Worm (Caenorhabditis elegans) whole organism, L4 larva: Measurements from ENCODE around the gene K10F12.7.

ENCODE experiments used
- F37D6.2 ChIP-seq: sonication (generic microtip); optimal IDR thresholded peaks from 2 replicates; lab custom pipeline; 2016; ENCODE audit warnings: mild to moderate bottlenecking, missing genetic modification characterization, missing compliant biosample characterization
- R02D3.7 ChIP-seq: fragments of 150-350 bp; sonication (generic microtip); optimal IDR thresholded peaks from 3 replicates; lab custom pipeline; 2014; ENCODE audit warnings: missing biosample characterization, missing genetic modification characterization
- Y105C5A.15 ChIP-seq: fragments of 200-800 bp; sonication (Bioruptor generic); IDR thresholded peaks from 2 replicates; pipeline ENCODE4 v1.3.6; 2022; ENCODE audit warnings: missing genetic modification characterization, missing compliant biosample characterization
- Y48G9A.11 ChIP-seq: fragments of 200-800 bp; sonication (Bioruptor generic); IDR thresholded peaks from 2 replicates; pipeline ENCODE4 v1.3.6; 2022; ENCODE audit warnings: missing genetic modification reagents, missing genetic modification characterization, missing compliant biosample characterization
- ZK337.2 ChIP-seq: fragments of 200-800 bp; sonication (Bioruptor generic); IDR thresholded peaks from 2 replicates; pipeline ENCODE4 v1.3.6; 2022; ENCODE audit warnings: missing genetic modification reagents, missing genetic modification characterization, missing compliant biosample characterization
- ZK546.5 ChIP-seq, 2 experiments: sonication (generic microtip); optimal IDR thresholded peaks; 2 replicates each; lab custom pipeline; 2017; ENCODE audit warnings: missing biosample characterization in 2 of 2, missing genetic modification characterization in 2 of 2
- aha-1 ChIP-seq: fragments of 150-350 bp; peaks from one replicate; lab custom pipeline; 2014; ENCODE audit warnings: missing biosample characterization, missing genetic modification characterization
- arid-1 ChIP-seq: fragments of 200-800 bp; sonication (Bioruptor generic); conservative IDR thresholded peaks from 2 replicates; pipeline ENCODE4 v1.3.6; 2022; ENCODE audit warnings: missing genetic modification reagents, missing genetic modification characterization, missing compliant biosample characterization
- attf-4 ChIP-seq: sonication (generic microtip); optimal IDR thresholded peaks from 3 replicates; lab custom pipeline; 2017; ENCODE audit warnings: missing biosample characterization, missing genetic modification characterization
- ceh-20 ChIP-seq: fragments of 200-800 bp; sonication (Bioruptor generic); IDR thresholded peaks from 2 replicates; pipeline ENCODE4 v1.3.6; 2022; ENCODE audit warnings: missing genetic modification reagents, missing genetic modification characterization, missing compliant biosample characterization
- ceh-28 ChIP-seq: fragments of 150-350 bp; optimal IDR thresholded peaks from 2 replicates; lab custom pipeline; 2014; ENCODE audit warnings: missing biosample characterization, missing genetic modification reagents, missing genetic modification characterization
- ceh-32 ChIP-seq: sonication (generic microtip); optimal IDR thresholded peaks from 2 replicates; lab custom pipeline; 2016; ENCODE audit warnings: mild to moderate bottlenecking, missing genetic modification characterization, missing compliant biosample characterization; ENCODE audit not compliant: poor library complexity
- ceh-44 ChIP-seq: fragments of 200-800 bp; sonication (Bioruptor generic); IDR thresholded peaks from 2 replicates; pipeline ENCODE4 v1.3.6; 2022; ENCODE audit warnings: missing genetic modification reagents, missing genetic modification characterization, missing compliant biosample characterization
- ceh-82 ChIP-seq: sonication (generic microtip); optimal IDR thresholded peaks from 2 replicates; lab custom pipeline; 2017; ENCODE audit warnings: missing biosample characterization, missing genetic modification characterization
- ctbp-1 ChIP-seq: fragments of 200-800 bp; sonication (Bioruptor generic); IDR thresholded peaks from 2 replicates; pipeline ENCODE4 v1.3.6; 2022; ENCODE audit warnings: missing genetic modification reagents, missing genetic modification characterization, missing compliant biosample characterization
- daf-12 ChIP-seq: fragments of 150-350 bp; optimal IDR thresholded peaks from 2 replicates; lab custom pipeline; 2014; ENCODE audit warnings: missing biosample characterization, missing genetic modification reagents, missing genetic modification characterization
- daf-16 ChIP-seq, 3 experiments: sonication (generic microtip); optimal IDR thresholded peaks; 2 replicates each; lab custom pipeline; 2016 to 2017; ENCODE audit warnings: missing genetic modification characterization in 3 of 3, missing genetic modification reagents in 3 of 3, mild to moderate bottlenecking in 2 of 3, missing compliant biosample characterization in 2 of 3, missing biosample characterization in 1 of 3, moderate library complexity in 1 of 3
- daf-19 ChIP-seq: fragments of 200-800 bp; sonication (Bioruptor generic); conservative IDR thresholded peaks from 2 replicates; pipeline ENCODE4 v1.3.6; 2022; ENCODE audit warnings: missing genetic modification characterization, missing compliant biosample characterization
- dmd-8 ChIP-seq: fragments of 200-800 bp; sonication (Bioruptor generic); IDR thresholded peaks from 2 replicates; pipeline ENCODE4 v1.3.6; 2022; ENCODE audit warnings: missing genetic modification characterization, missing compliant biosample characterization
- dmd-9 ChIP-seq: fragments of 200-800 bp; sonication (Bioruptor generic); IDR thresholded peaks from 2 replicates; pipeline ENCODE4 v1.3.6; 2022; ENCODE audit warnings: missing genetic modification reagents, missing genetic modification characterization, missing compliant biosample characterization
- dpl-1 ChIP-seq: fragments of 150-350 bp; optimal IDR thresholded peaks from 2 replicates; lab custom pipeline; 2014; ENCODE audit warnings: missing biosample characterization, missing genetic modification reagents, missing genetic modification characterization
- egl-27 ChIP-seq: sonication (generic microtip); optimal IDR thresholded peaks from 3 replicates; lab custom pipeline; 2017; ENCODE audit warnings: missing biosample characterization, missing genetic modification reagents, missing genetic modification characterization
- gei-8 ChIP-seq: fragments of 200-800 bp; sonication (Bioruptor generic); optimal IDR thresholded peaks from 2 replicates; lab custom pipeline; 2018; ENCODE audit warnings: mild to moderate bottlenecking, missing genetic modification characterization, missing compliant biosample characterization
- hif-1 ChIP-seq, 2 experiments: sonication (generic microtip); optimal IDR thresholded peaks; 2 replicates each; lab custom pipeline; 2016 to 2017; ENCODE audit warnings: missing compliant biosample characterization in 2 of 2, missing genetic modification characterization in 2 of 2, missing genetic modification reagents in 2 of 2, missing genotype in 2 of 2, mild to moderate bottlenecking in 1 of 2
- hlh-11 ChIP-seq: fragments of 200-800 bp; sonication (Bioruptor generic); optimal IDR thresholded peaks from 2 replicates; lab custom pipeline; 2018; ENCODE audit warnings: mild to moderate bottlenecking, missing genetic modification characterization, missing compliant biosample characterization
- hlh-30 ChIP-seq: sonication (generic microtip); optimal IDR thresholded peaks from 2 replicates; lab custom pipeline; 2017; ENCODE audit warnings: antibody characterized with exemption, mild to moderate bottlenecking, missing genetic modification characterization, missing compliant biosample characterization; ENCODE audit not compliant: insufficient read depth
- lin-1 ChIP-seq: fragments of 200-800 bp; sonication (Bioruptor generic); IDR thresholded peaks from 2 replicates; pipeline ENCODE4 v1.3.6; 2022; ENCODE audit warnings: missing genetic modification reagents, missing genetic modification characterization, missing compliant biosample characterization
- lin-13 ChIP-seq: fragments of 150-350 bp; optimal IDR thresholded peaks from 2 replicates; lab custom pipeline; 2014; ENCODE audit warnings: missing biosample characterization, missing genetic modification reagents, missing genetic modification characterization
- lin-15B ChIP-seq: fragments of 150-350 bp; sonication (generic microtip); optimal IDR thresholded peaks from 3 replicates; lab custom pipeline; 2014; ENCODE audit warnings: missing biosample characterization, missing genetic modification characterization
- lin-38 ChIP-seq: fragments of 200-800 bp; sonication (Bioruptor generic); IDR thresholded peaks from 2 replicates; pipeline ENCODE4 v1.3.6; 2022; ENCODE audit warnings: missing genetic modification reagents, missing genetic modification characterization, missing compliant biosample characterization
- lir-3 ChIP-seq: sonication (generic microtip); optimal IDR thresholded peaks from 2 replicates; lab custom pipeline; 2016; ENCODE audit warnings: mild to moderate bottlenecking, missing genetic modification characterization, missing compliant biosample characterization
- lsy-2 ChIP-seq, 2 experiments: fragments of 150-350 bp in 1 of 2; sonication (generic microtip) in 1 of 2; optimal IDR thresholded peaks; 2 replicates each; lab custom pipeline; 2014 to 2017; ENCODE audit warnings: missing biosample characterization in 2 of 2, missing genetic modification characterization in 2 of 2
- madf-5 ChIP-seq, 2 experiments: fragments of 200-800 bp; sonication (Bioruptor generic); IDR thresholded peaks; 2 replicates each; pipeline ENCODE4 v1.3.6; 2022; ENCODE audit warnings: missing compliant biosample characterization in 2 of 2, missing genetic modification characterization in 2 of 2
- mep-1 ChIP-seq: fragments of 150-350 bp; sonication (generic microtip); optimal IDR thresholded peaks from 3 replicates; lab custom pipeline; 2014; ENCODE audit warnings: missing biosample characterization, missing genetic modification characterization
- nhr-10 ChIP-seq: fragments of 150-350 bp; optimal IDR thresholded peaks from 2 replicates; lab custom pipeline; 2014; ENCODE audit warnings: missing biosample characterization, missing genetic modification characterization
- nhr-102 ChIP-seq: sonication (generic microtip); optimal IDR thresholded peaks from 2 replicates; lab custom pipeline; 2016; ENCODE audit warnings: mild to moderate bottlenecking, missing genetic modification characterization, moderate library complexity, missing compliant biosample characterization
- nhr-11 ChIP-seq: fragments of 150-350 bp; optimal IDR thresholded peaks from 2 replicates; lab custom pipeline; 2014; ENCODE audit warnings: missing biosample characterization, missing genetic modification characterization
- nhr-25 ChIP-seq: sonication (generic microtip); optimal IDR thresholded peaks from 2 replicates; lab custom pipeline; 2017; ENCODE audit warnings: missing genetic modification characterization, mild to moderate bottlenecking, missing compliant biosample characterization, antibody characterized with exemption, moderate library complexity, borderline replicate concordance; ENCODE audit not compliant: insufficient read depth
- nhr-48 ChIP-seq: sonication (generic microtip); optimal IDR thresholded peaks from 2 replicates; lab custom pipeline; 2016; ENCODE audit warnings: mild to moderate bottlenecking, missing genetic modification characterization, missing compliant biosample characterization
- nhr-6 ChIP-seq: fragments of 150-350 bp; optimal IDR thresholded peaks from 2 replicates; lab custom pipeline; 2014; ENCODE audit warnings: missing biosample characterization, missing genetic modification characterization
- nhr-77 ChIP-seq: fragments of 150-350 bp; optimal IDR thresholded peaks from 2 replicates; lab custom pipeline; 2014; ENCODE audit warnings: missing biosample characterization, missing genetic modification characterization
- php-3 ChIP-seq: fragments of 200-800 bp; sonication (Bioruptor generic); IDR thresholded peaks from 2 replicates; pipeline ENCODE4 v1.3.6; 2022; ENCODE audit warnings: missing genetic modification reagents, missing genetic modification characterization, missing compliant biosample characterization
- skn-1 ChIP-seq: fragments of 150-350 bp; optimal IDR thresholded peaks from 2 replicates; lab custom pipeline; 2014; ENCODE audit warnings: missing biosample characterization, missing genetic modification characterization
- snpc-4 ChIP-seq: fragments of 150-350 bp; optimal IDR thresholded peaks from 2 replicates; lab custom pipeline; 2014; ENCODE audit warnings: missing biosample characterization, missing genetic modification characterization
- tra-1 ChIP-seq: fragments of 200-800 bp; sonication (Bioruptor generic); IDR thresholded peaks from 2 replicates; pipeline ENCODE4 v1.3.6; 2022; ENCODE audit warnings: missing genetic modification reagents, missing genetic modification characterization, missing compliant biosample characterization
- unc-62 ChIP-seq, 3 experiments: fragments of 150-350 bp in 1 of 3; sonication (generic microtip); optimal IDR thresholded peaks in 2 of 3; peaks in 1 of 3; 1 replicate in 1 of 3; 2 replicates in 2 of 3; lab custom pipeline; 2014 to 2017; ENCODE audit warnings: missing biosample characterization in 3 of 3, missing genetic modification characterization in 3 of 3, missing genetic modification reagents in 3 of 3, missing genotype in 1 of 3
- zip-11 ChIP-seq: fragments of 200-800 bp; sonication (Bioruptor generic); IDR thresholded peaks from 2 replicates; pipeline ENCODE4 v1.3.6; 2022; ENCODE audit warnings: missing genetic modification characterization, missing compliant biosample characterization

The K10F12.7 gene

ce11 chrIII:354545-355460, 27.6 kb downstream of the K10F12.7 start, which contains the start of gene gei-4 (continued):
- TF ChIP-seq ceh-20, result peak; percentile 45; the same call in 1 of the 2 replicates
- TF ChIP-seq ZK546.5 (tag; optimal IDR thresholded peaks at IDR 0.05; lab: Kevin White, UChicago), result no peak
- no peak for TF ChIP-seq lin-15B (tag; lab: Kevin White, UChicago)
- TF ChIP-seq dpl-1 (GFP tag; lab: Kevin White, UChicago), result peak; percentile 53
- TF ChIP-seq daf-19, result no peak
- TF ChIP-seq dmd-9 (GFP tag; lab: Robert Waterston, UW), result peak; percentile 52; the same call in 1 of the 2 replicates
- TF ChIP-seq snpc-4 (tag; lab: Kevin White, UChicago), result no peak
- TF ChIP-seq lin-13 (GFP tag; lab: Kevin White, UChicago), result peak; percentile 24
- TF ChIP-seq aha-1 (tag; lab: Kevin White, UChicago), result peak; percentile 86
- no peak for TF ChIP-seq Y105C5A.15 (GFP tag; lab: Robert Waterston, UW)
- peak; percentile 97 for TF ChIP-seq hlh-11 (tag; lab: Kevin White, UChicago)
- TF ChIP-seq nhr-11 (tag; lab: Kevin White, UChicago), result peak; percentile 60
- TF ChIP-seq madf-5 (GFP tag; IDR thresholded peaks at IDR 0.05; lab: Robert Waterston, UW), result no peak
- TF ChIP-seq lsy-2 (tag; optimal IDR thresholded peaks at IDR 0.05; lab: Kevin White, UChicago), result peak; percentile 17 to 69
- no peak for TF ChIP-seq ceh-44 (GFP tag; lab: Robert Waterston, UW)
- TF ChIP-seq tra-1, result no peak
- no peak for TF ChIP-seq Y48G9A.11
- TF ChIP-seq ceh-28 (tag; lab: Kevin White, UChicago), result peak; percentile 92
- TF ChIP-seq skn-1 (tag; lab: Kevin White, UChicago), result no peak
- no peak for TF ChIP-seq R02D3.7 (tag; lab: Kevin White, UChicago)
- TF ChIP-seq ceh-32 (tag; lab: Kevin White, UChicago), result no peak
- TF ChIP-seq mep-1 (tag; lab: Kevin White, UChicago), result peak; percentile 88
- peak; percentile 55 to 80 for TF ChIP-seq daf-16 (GFP tag; optimal IDR thresholded peaks at IDR 0.05; lab: Kevin White, UChicago)
- peak; percentile 88 for TF ChIP-seq daf-16 (tag; optimal IDR thresholded peaks at IDR 0.05; lab: Kevin White, UChicago)
- peak; percentile 88 for TF ChIP-seq nhr-25 (tag; lab: Kevin White, UChicago)
- no peak for TF ChIP-seq lir-3
- TF ChIP-seq attf-4 (tag; lab: Kevin White, UChicago), result no peak
- TF ChIP-seq F37D6.2 (tag; lab: Kevin White, UChicago), result peak; percentile 70
- TF ChIP-seq gei-8 (GFP tag; lab: Kevin White, UChicago), result peak; percentile 67
- no peak for TF ChIP-seq egl-27
- peak; percentile 19 for TF ChIP-seq nhr-6
- no peak for TF ChIP-seq ZK337.2 (GFP tag; lab: Robert Waterston, UW)
- peak; percentile 49; the same call in 1 of the 2 replicates for TF ChIP-seq php-3
- TF ChIP-seq hif-1 (tag; optimal IDR thresholded peaks at IDR 0.05; lab: Kevin White, UChicago), result peak in 1 of 2 experiments; percentile 44
- TF ChIP-seq nhr-77, result peak; percentile 18
- TF ChIP-seq ceh-82 (tag; lab: Kevin White, UChicago), result no peak
- TF ChIP-seq nhr-10 (tag; lab: Kevin White, UChicago), result peak; percentile 14
- TF ChIP-seq lin-1 (GFP tag; lab: Robert Waterston, UW), result peak; percentile 9; the same call in 1 of the 2 replicates
- 0 out of 2 replicates have a peak, but pooled peaks have one; percentile 51 for TF ChIP-seq dmd-8 (GFP tag; lab: Robert Waterston, UW)
- TF ChIP-seq unc-62 (GFP tag; optimal IDR thresholded peaks at IDR 0.05 in 1 of 2; lab: Kevin White, UChicago), result peak in 1 of 2 experiments; percentile 100
- no peak for TF ChIP-seq unc-62 (tag; optimal IDR thresholded peaks at IDR 0.05; lab: Kevin White, UChicago)
- TF ChIP-seq ctbp-1, result peak; percentile 76; the same call in 1 of the 2 replicates
- TF ChIP-seq zip-11 (GFP tag; lab: Robert Waterston, UW), result no peak
- TF ChIP-seq daf-12 (tag; lab: Kevin White, UChicago), result no peak
- peak; percentile 72 for TF ChIP-seq nhr-48 (tag; lab: Kevin White, UChicago)
- peak; percentile 98 for TF ChIP-seq hlh-30
- no peak; the same call in 1 of the 2 replicates for TF ChIP-seq arid-1 (GFP tag; lab: Robert Waterston, UW)
- TF ChIP-seq nhr-102 (tag; lab: Kevin White, UChicago), result peak; percentile 80
- TF ChIP-seq lin-38, result peak; percentile 65
